Worm (Caenorhabditis elegans): ENCODE data around the gene rsu-1.

rsu-1 gene

ce11 chrIII:3475497-3475896 lies 3.7 kb downstream of the rsu-1 start, which contains the start of gene C34C12.9:
Gene C34C12.9 (minus strand): TSS chrIII:3475512.
- no peak for TF ChIP-seq fkh-2 (tag; optimal IDR thresholded peaks at IDR 0.05)
- TF ChIP-seq ceh-9 (tag; optimal IDR thresholded peaks at IDR 0.05), result no peak
- no peak for TF ChIP-seq daf-12 (tag; optimal IDR thresholded peaks at IDR 0.05)
- TF ChIP-seq nhr-237 (tag; optimal IDR thresholded peaks at IDR 0.05), result no peak
- TF ChIP-seq nhr-25 (tag; optimal IDR thresholded peaks at IDR 0.05), result no peak
- no peak for TF ChIP-seq mml-1 (tag; optimal IDR thresholded peaks at IDR 0.05)
- TF ChIP-seq elt-2 (tag; optimal IDR thresholded peaks at IDR 0.05), result peak; percentile 48
- TF ChIP-seq eor-1 (tag; optimal IDR thresholded peaks at IDR 0.05), result no peak

- TF ChIP-seq ceh-28 (tag; optimal IDR thresholded peaks at IDR 0.05), result no peak
- TF ChIP-seq nfya-1 (tag; optimal IDR thresholded peaks at IDR 0.05; ENCODE audit: insufficient read depth), result peak; percentile 44
Measured at ce11 chrIII:3476245-3476644, 4.4 kb downstream of the rsu-1 start.

- TF ChIP-seq ceh-82 (tag; optimal IDR thresholded peaks at IDR 0.05) (no peak), snpc-4 (tag; optimal IDR thresholded peaks at IDR 0.05) (no peak), fkh-2 (tag; optimal IDR thresholded peaks at IDR 0.05) (no peak), jun-1 (tag; optimal IDR thresholded peaks at IDR 0.05) (no peak), ztf-4 (tag; optimal IDR thresholded peaks at IDR 0.05) (no peak), aly-2 (tag; optimal IDR thresholded peaks at IDR 0.05) (no peak)
Measured at ce11 chrIII:3477375-3477774, 5.6 kb downstream of the rsu-1 start.

- TF ChIP-seq nfya-1 (tag; optimal IDR thresholded peaks at IDR 0.05; ENCODE audit: insufficient read depth) (peak; percentile 80), nhr-23 (tag; optimal IDR thresholded peaks at IDR 0.05) (no peak), R02D3.7 (tag; optimal IDR thresholded peaks at IDR 0.05) (no peak), pha-4 (tag; optimal IDR thresholded peaks at IDR 0.05) (no peak), tbx-2 (tag; optimal IDR thresholded peaks at IDR 0.05) (no peak), nhr-67 (tag; optimal IDR thresholded peaks at IDR 0.05) (no peak), elt-1 (tag; optimal IDR thresholded peaks at IDR 0.05) (peak; percentile 86)
Measured at ce11 chrIII:3478795-3479398, 7.1 kb downstream of the rsu-1 start.

- TF ChIP-seq ceh-16 (tag; optimal IDR thresholded peaks at IDR 0.05), result no peak
- TF ChIP-seq aly-2 (tag; optimal IDR thresholded peaks at IDR 0.05), result no peak
- peak; percentile 34 for TF ChIP-seq nhr-23 (tag; optimal IDR thresholded peaks at IDR 0.05)
- no peak for TF ChIP-seq nhr-237 (tag; optimal IDR thresholded peaks at IDR 0.05)
- TF ChIP-seq ztf-4 (tag; optimal IDR thresholded peaks at IDR 0.05), result no peak
- no peak for TF ChIP-seq daf-12 (tag; optimal IDR thresholded peaks at IDR 0.05)
- TF ChIP-seq R02D3.7 (tag; optimal IDR thresholded peaks at IDR 0.05), result no peak
- no peak for TF ChIP-seq tbx-2 (tag; optimal IDR thresholded peaks at IDR 0.05)
- TF ChIP-seq nhr-25 (tag; optimal IDR thresholded peaks at IDR 0.05), result peak; percentile 71
- TF ChIP-seq lin-39 (tag; optimal IDR thresholded peaks at IDR 0.05), result no peak
Measured at ce11 chrIII:3480236-3480635, 8.4 kb downstream of the rsu-1 start.

ce11 chrIII:3480950-3481349 lies 9.1 kb downstream of the rsu-1 start:
- TF ChIP-seq nhr-23 (tag; optimal IDR thresholded peaks at IDR 0.05) (peak; percentile 51), pha-4 (tag; optimal IDR thresholded peaks at IDR 0.05) (no peak)

- TF ChIP-seq mdl-1 (tag; optimal IDR thresholded peaks at IDR 0.05), result no peak
- TF ChIP-seq skn-1 (tag; optimal IDR thresholded peaks at IDR 0.05), result no peak
- TF ChIP-seq snpc-4 (tag; optimal IDR thresholded peaks at IDR 0.05), result no peak
- no peak for TF ChIP-seq nhr-23 (tag; optimal IDR thresholded peaks at IDR 0.05)
- TF ChIP-seq aly-2 (tag; optimal IDR thresholded peaks at IDR 0.05), result no peak
- no peak for TF ChIP-seq pha-4 (tag; optimal IDR thresholded peaks at IDR 0.05)
- no peak for TF ChIP-seq unc-62 (GFP tag; optimal IDR thresholded peaks at IDR 0.05)
- no peak for TF ChIP-seq unc-39 (tag; optimal IDR thresholded peaks at IDR 0.05)
- TF ChIP-seq elt-1 (tag; optimal IDR thresholded peaks at IDR 0.05), result no peak
Measured at ce11 chrIII:3482291-3482690, 10.5 kb downstream of the rsu-1 start, which contains the start of gene C34C12.6. Gene C34C12.6 (plus strand): TSS chrIII:3482591.

- TF ChIP-seq ztf-11 (tag; optimal IDR thresholded peaks at IDR 0.05) (no peak), ceh-82 (tag; optimal IDR thresholded peaks at IDR 0.05) (no peak), egl-5 (tag; optimal IDR thresholded peaks at IDR 0.05) (no peak)
Measured at ce11 chrIII:3484995-3485394, 13.2 kb downstream of the rsu-1 start.
